Fruit fly (Drosophila melanogaster) whole organism, embryonic: ENCODE measurements around the gene CG2617.

Experiments used
- B-H2 ChIP-seq: fragments of 200-800 bp; sonication (Bioruptor generic); optimal IDR thresholded peaks from 2 replicates; lab custom pipeline; 2018; ENCODE audit warnings: missing biosample characterization, mild to moderate bottlenecking, missing genetic modification characterization
- CG10321 ChIP-seq: fragments of 200-800 bp; sonication (Bioruptor generic); IDR thresholded peaks from 2 replicates; pipeline ENCODE4 v1.3.6; 2022; ENCODE audit warnings: missing biosample characterization, missing genetic modification characterization
- CG10959 ChIP-seq: fragments of 200-800 bp; sonication (Bioruptor generic); IDR thresholded peaks from 2 replicates; pipeline ENCODE4 v1.3.6; 2022; ENCODE audit warnings: missing biosample characterization, missing genetic modification characterization
- CG11504 ChIP-seq: fragments of 200-800 bp; sonication (Bioruptor generic); optimal IDR thresholded peaks from 3 replicates; lab custom pipeline; 2019; ENCODE audit warnings: missing biosample characterization, mild to moderate bottlenecking, missing genetic modification characterization, moderate library complexity
- CG12236 ChIP-seq: fragments of 200-800 bp; sonication (Bioruptor generic); optimal IDR thresholded peaks from 2 replicates; lab custom pipeline; 2016; ENCODE audit warnings: missing biosample characterization, missing genetic modification characterization
- CG1233 ChIP-seq: fragments of 200-800 bp; sonication (Bioruptor generic); optimal IDR thresholded peaks from 4 replicates; lab custom pipeline; 2018; ENCODE audit warnings: missing biosample characterization, mild to moderate bottlenecking, missing genetic modification characterization
- CG12391 ChIP-seq: fragments of 200-800 bp; sonication (Bioruptor generic); optimal IDR thresholded peaks from 3 replicates; lab custom pipeline; 2018; ENCODE audit warnings: missing biosample characterization, mild to moderate bottlenecking, missing genetic modification characterization, moderate library complexity
- CG12769 ChIP-seq: fragments of 200-800 bp; sonication (Bioruptor generic); optimal IDR thresholded peaks from 2 replicates; lab custom pipeline; 2019; ENCODE audit warnings: missing biosample characterization, mild to moderate bottlenecking, missing genetic modification characterization, moderate library complexity
- CG12942 ChIP-seq: fragments of 200-800 bp; sonication (Bioruptor generic); optimal IDR thresholded peaks from 3 replicates; lab custom pipeline; 2016; ENCODE audit warnings: missing biosample characterization, missing genetic modification characterization
- CG13123 ChIP-seq: fragments of 200-800 bp; sonication (Bioruptor generic); optimal IDR thresholded peaks from 2 replicates; lab custom pipeline; 2016; ENCODE audit warnings: missing biosample characterization, missing genetic modification characterization
- CG13296 ChIP-seq: fragments of 200-800 bp; sonication (Bioruptor generic); optimal IDR thresholded peaks from 3 replicates; lab custom pipeline; 2018; ENCODE audit warnings: missing biosample characterization, mild to moderate bottlenecking, missing genetic modification characterization
- CG14710 ChIP-seq: fragments of 200-800 bp; sonication (Bioruptor generic); optimal IDR thresholded peaks from 3 replicates; lab custom pipeline; 2019; ENCODE audit warnings: missing biosample characterization, mild to moderate bottlenecking, missing genetic modification characterization, moderate library complexity
- CG17912 ChIP-seq: fragments of 200-800 bp; sonication (Bioruptor generic); optimal IDR thresholded peaks from 2 replicates; lab custom pipeline; 2018; ENCODE audit warnings: missing biosample characterization, mild to moderate bottlenecking, missing genetic modification characterization
- CG30403 ChIP-seq: fragments of 200-800 bp; sonication (Bioruptor generic); optimal IDR thresholded peaks from 3 replicates; lab custom pipeline; 2016; ENCODE audit warnings: missing biosample characterization, missing genetic modification characterization
- CG32772 ChIP-seq: fragments of 200-800 bp; sonication (Bioruptor generic); IDR thresholded peaks from 2 replicates; pipeline ENCODE4 v1.3.6; 2022; ENCODE audit warnings: missing biosample characterization, missing genetic modification characterization
- CG33557 ChIP-seq: fragments of 200-800 bp; sonication (Bioruptor generic); optimal IDR thresholded peaks from 2 replicates; lab custom pipeline; 2019; ENCODE audit warnings: missing biosample characterization, mild to moderate bottlenecking, missing genetic modification characterization, moderate library complexity
- CG3407 ChIP-seq: fragments of 200-800 bp; sonication (Bioruptor generic); optimal IDR thresholded peaks from 2 replicates; lab custom pipeline; 2018; ENCODE audit warnings: missing biosample characterization, mild to moderate bottlenecking, missing genetic modification characterization
- CG5245 ChIP-seq: fragments of 200-800 bp; sonication (Bioruptor generic); optimal IDR thresholded peaks from 3 replicates; lab custom pipeline; 2016; ENCODE audit warnings: missing biosample characterization, missing genetic modification characterization
- CG5953 ChIP-seq: fragments of 200-800 bp; sonication (Bioruptor generic); IDR thresholded peaks from 2 replicates; pipeline ENCODE4 v1.3.6; 2022; ENCODE audit warnings: missing biosample characterization, missing genetic modification characterization
- CG7839 ChIP-seq: fragments of 200-800 bp; sonication (Bioruptor generic); optimal IDR thresholded peaks from 3 replicates; lab custom pipeline; 2018; ENCODE audit warnings: missing biosample characterization, mild to moderate bottlenecking, missing genetic modification characterization, moderate library complexity
- CG8359 ChIP-seq: fragments of 200-800 bp; sonication (Bioruptor generic); optimal IDR thresholded peaks from 2 replicates; lab custom pipeline; 2017; ENCODE audit warnings: missing biosample characterization, mild to moderate bottlenecking, missing genetic modification characterization, borderline replicate concordance
- CkIIα-i1 ChIP-seq: fragments of 200-800 bp; sonication (Bioruptor generic); IDR thresholded peaks from 2 replicates; pipeline ENCODE4 v1.3.6; 2022; ENCODE audit warnings: missing biosample characterization, missing genetic modification characterization
- Ets65A ChIP-seq: fragments of 200-800 bp; sonication (Bioruptor generic); peaks from one replicate; lab custom pipeline; 2016; ENCODE audit warnings: missing biosample characterization, missing genetic modification characterization
- HLHmδ ChIP-seq: fragments of 200-800 bp; sonication (Bioruptor generic); optimal IDR thresholded peaks from 2 replicates; lab custom pipeline; 2018; ENCODE audit warnings: missing biosample characterization, mild to moderate bottlenecking, missing genetic modification characterization, moderate library complexity
- Hand ChIP-seq: fragments of 200-800 bp; sonication (Bioruptor generic); optimal IDR thresholded peaks from 2 replicates; lab custom pipeline; 2017; ENCODE audit warnings: mild to moderate bottlenecking, missing biosample characterization, missing genetic modification reagents, missing genetic modification characterization
- Hr39 ChIP-seq: fragments of >200 bp; optimal IDR thresholded peaks from 2 replicates; lab custom pipeline; 2017
- Max ChIP-seq: fragments of 200-800 bp; sonication (Bioruptor generic); optimal IDR thresholded peaks from 2 replicates; lab custom pipeline; 2016; ENCODE audit warnings: missing biosample characterization, mild to moderate bottlenecking, missing genetic modification characterization
- Optix ChIP-seq: fragments of 200-800 bp; sonication (Bioruptor generic); IDR thresholded peaks from 3 replicates; pipeline ENCODE4 v1.3.6; 2022; ENCODE audit warnings: missing biosample characterization, missing genetic modification characterization
- Ravus ChIP-seq: fragments of 200-800 bp; sonication (Bioruptor generic); IDR thresholded peaks from 2 replicates; pipeline ENCODE4 v1.3.6; 2022; ENCODE audit warnings: missing biosample characterization, missing genetic modification characterization
- Sox100B ChIP-seq: fragments of 200-800 bp; sonication (Bioruptor generic); optimal IDR thresholded peaks from 3 replicates; lab custom pipeline; 2018; ENCODE audit warnings: missing biosample characterization, mild to moderate bottlenecking, missing genetic modification characterization
- Spps ChIP-seq: fragments of 200-800 bp; sonication (Bioruptor generic); optimal IDR thresholded peaks from 2 replicates; lab custom pipeline; 2018; ENCODE audit warnings: missing biosample characterization, mild to moderate bottlenecking, missing genetic modification characterization
- Ssrp ChIP-seq: fragments of 200-800 bp; sonication (Bioruptor generic); optimal IDR thresholded peaks from 2 replicates; lab custom pipeline; 2018; ENCODE audit warnings: missing biosample characterization, mild to moderate bottlenecking, missing genetic modification characterization, moderate library complexity
- Stat92E ChIP-seq, 3 experiments: fragments of >200 bp in 2 of 3; fragments of 200-800 bp in 1 of 3; sonication (Bioruptor generic) in 1 of 3; optimal IDR thresholded peaks; 2 replicates each; lab custom pipeline; 2017 to 2019; ENCODE audit warnings: missing biosample characterization in 3 of 3, missing genetic modification characterization in 3 of 3, mild to moderate bottlenecking in 1 of 3, moderate library complexity in 1 of 3
- TFAM ChIP-seq: fragments of 200-800 bp; sonication (Bioruptor generic); optimal IDR thresholded peaks from 2 replicates; lab custom pipeline; 2017; ENCODE audit warnings: missing biosample characterization, missing genetic modification characterization, inconsistent platforms
- cg ChIP-seq: fragments of 200-800 bp; sonication (Bioruptor generic); optimal IDR thresholded peaks from 3 replicates; lab custom pipeline; 2019; ENCODE audit warnings: missing biosample characterization, mild to moderate bottlenecking, missing genetic modification characterization, moderate library complexity
- chif ChIP-seq, 2 experiments: fragments of 200-800 bp; sonication (Bioruptor generic); optimal IDR thresholded peaks; 3 replicates each; lab custom pipeline; 2016; ENCODE audit warnings: missing biosample characterization in 2 of 2, missing genetic modification characterization in 2 of 2
- chinmo ChIP-seq: fragments of 200-800 bp; sonication (Bioruptor generic); IDR thresholded peaks from 4 replicates; pipeline ENCODE4 v1.3.6; 2022; ENCODE audit warnings: missing biosample characterization, missing genetic modification characterization; ENCODE audit not compliant: partially characterized antibody
- dm ChIP-seq: fragments of 200-800 bp; sonication (Bioruptor generic); optimal IDR thresholded peaks from 3 replicates; lab custom pipeline; 2016; ENCODE audit warnings: missing biosample characterization, missing genetic modification characterization
- fu2 ChIP-seq: fragments of 200-800 bp; sonication (Bioruptor generic); optimal IDR thresholded peaks from 2 replicates; lab custom pipeline; 2016; ENCODE audit warnings: missing biosample characterization, missing genetic modification characterization
- gem ChIP-seq: fragments of 200-800 bp; sonication (Bioruptor generic); optimal IDR thresholded peaks from 2 replicates; lab custom pipeline; 2019; ENCODE audit warnings: missing biosample characterization, mild to moderate bottlenecking, missing genetic modification characterization, moderate library complexity
- gsb ChIP-seq: fragments of 200-800 bp; sonication (Bioruptor generic); IDR thresholded peaks from 2 replicates; pipeline ENCODE4 v1.3.6; 2022; ENCODE audit warnings: missing biosample characterization, missing genetic modification characterization
- gt ChIP-seq: fragments of 200-800 bp; sonication (Bioruptor generic); IDR thresholded peaks from 2 replicates; pipeline ENCODE4 v1.3.6; 2022; ENCODE audit warnings: missing biosample characterization, missing genetic modification characterization
- lbe ChIP-seq: fragments of 200-800 bp; sonication (Bioruptor generic); optimal IDR thresholded peaks from 2 replicates; lab custom pipeline; 2016; ENCODE audit warnings: missing biosample characterization, mild to moderate bottlenecking, missing genetic modification characterization
- mld ChIP-seq: fragments of 200-800 bp; sonication (Bioruptor generic); IDR thresholded peaks from 3 replicates; pipeline ENCODE4 v1.3.6; 2022; ENCODE audit warnings: missing biosample characterization, missing genetic modification characterization; ENCODE audit not compliant: partially characterized antibody
- pzg ChIP-seq: fragments of 200-800 bp; sonication (Bioruptor generic); optimal IDR thresholded peaks from 3 replicates; lab custom pipeline; 2018; ENCODE audit warnings: missing biosample characterization, mild to moderate bottlenecking, missing genetic modification characterization, moderate library complexity
- ranshi ChIP-seq: fragments of 200-800 bp; sonication (Bioruptor generic); IDR thresholded peaks from 2 replicates; pipeline ENCODE4 v1.3.6; 2022; ENCODE audit warnings: missing biosample characterization, missing genetic modification characterization
- schlank ChIP-seq: fragments of 200-800 bp; sonication (Bioruptor generic); optimal IDR thresholded peaks from 2 replicates; lab custom pipeline; 2018; ENCODE audit warnings: missing biosample characterization, mild to moderate bottlenecking, missing genetic modification characterization
- scrt ChIP-seq: fragments of 200-800 bp; sonication (Bioruptor generic); optimal IDR thresholded peaks from 2 replicates; lab custom pipeline; 2018; ENCODE audit warnings: missing biosample characterization, mild to moderate bottlenecking, missing genetic modification characterization, moderate library complexity
- slou ChIP-seq: fragments of 200-800 bp; sonication (Bioruptor generic); optimal IDR thresholded peaks from 3 replicates; lab custom pipeline; 2016; ENCODE audit warnings: missing biosample characterization, missing genetic modification characterization
- stwl ChIP-seq: fragments of 200-800 bp; sonication (Bioruptor generic); optimal IDR thresholded peaks from 3 replicates; lab custom pipeline; 2018; ENCODE audit warnings: missing biosample characterization, mild to moderate bottlenecking, missing genetic modification characterization, moderate library complexity
- tin ChIP-seq: fragments of 200-800 bp; sonication (Bioruptor generic); optimal IDR thresholded peaks from 3 replicates; lab custom pipeline; 2016; ENCODE audit warnings: missing biosample characterization, missing genetic modification characterization

CG2617 gene

DNA sequence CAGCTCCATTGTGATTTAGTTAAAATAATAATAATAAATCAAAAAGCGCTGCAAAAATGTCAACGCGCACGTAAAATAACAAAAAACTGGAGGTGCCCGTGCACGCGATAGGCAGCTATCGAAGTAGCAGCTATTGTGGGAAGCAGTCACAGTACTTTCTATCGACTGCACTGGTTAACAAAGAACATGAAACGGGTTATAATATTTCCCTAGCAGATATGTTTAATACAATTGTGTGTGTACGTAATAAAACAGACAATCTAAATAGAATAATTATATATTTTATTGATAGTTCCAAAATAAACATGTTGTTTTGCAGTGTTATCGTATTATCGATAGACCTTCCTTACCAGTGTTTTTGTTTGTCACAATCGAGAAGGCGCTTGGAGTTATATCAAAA, 6.3 kb upstream of the CG2617 start, which contains the start of the genes CG31678 and IKKepsilon (continued):
- no peak for TF ChIP-seq Ssrp (tag; lab: Kevin White, UChicago)
- no peak for TF ChIP-seq CG17912 (GFP tag; lab: Kevin White, UChicago)
- peak; percentile 59 for TF ChIP-seq Ets65A (GFP tag; lab: Kevin White, UChicago)
- peak; percentile 63 for TF ChIP-seq CG12391
- peak; percentile 61 for TF ChIP-seq Max (GFP tag; lab: Kevin White, UChicago)
- no peak for TF ChIP-seq CG11504
- TF ChIP-seq CG10959 (GFP tag; lab: Robert Waterston, UW), result no peak
- TF ChIP-seq Ravus (GFP tag; lab: Robert Waterston, UW), result no peak
- TF ChIP-seq CkIIα-i1, result no peak
- TF ChIP-seq CG32772 (GFP tag; lab: Robert Waterston, UW), result no peak
- TF ChIP-seq lbe, result peak; percentile 40
- no peak for TF ChIP-seq dm (GFP tag; lab: Kevin White, UChicago)
- no peak for TF ChIP-seq CG3407
- TF ChIP-seq pzg (GFP tag; lab: Kevin White, UChicago), result peak; percentile 62
- no peak for TF ChIP-seq cg (GFP tag; lab: Kevin White, UChicago)
- peak; percentile 0 for TF ChIP-seq Sox100B
- no peak for TF ChIP-seq CG5245
- TF ChIP-seq CG8359 (GFP tag; lab: Kevin White, UChicago), result no peak
- TF ChIP-seq Optix (GFP tag; lab: Robert Waterston, UW), result no peak
- TF ChIP-seq HLHmδ, result no peak
- 0 out of 2 replicates have a peak, but pooled peaks have one; percentile 23 for TF ChIP-seq ranshi (GFP tag; lab: Robert Waterston, UW)
- TF ChIP-seq gem (tag; lab: Kevin White, UChicago), result no peak
- TF ChIP-seq CG5953, result no peak
- TF ChIP-seq CG10321 (GFP tag; lab: Robert Waterston, UW), result no peak
- no peak for TF ChIP-seq CG12942 (GFP tag; lab: Kevin White, UChicago)
- no peak for TF ChIP-seq CG12769
- TF ChIP-seq stwl (tag; lab: Kevin White, UChicago), result peak; percentile 63
- TF ChIP-seq CG30403 (GFP tag; lab: Kevin White, UChicago), result peak; percentile 51
- no peak for TF ChIP-seq chif (GFP tag; optimal IDR thresholded peaks at IDR 0.05; lab: Kevin White, UChicago)
- peak; percentile 61 for TF ChIP-seq CG14710
- TF ChIP-seq CG12236, result no peak
- no peak for TF ChIP-seq Hr39 (lab: Kevin White, UChicago)
- TF ChIP-seq tin (GFP tag; lab: Kevin White, UChicago), result peak; percentile 9
- no peak for TF ChIP-seq schlank (tag; lab: Kevin White, UChicago)
- TF ChIP-seq CG13296 (GFP tag; lab: Kevin White, UChicago), result no peak
- TF ChIP-seq B-H2 (GFP tag; lab: Kevin White, UChicago), result no peak
- no peak for TF ChIP-seq slou (GFP tag; lab: Kevin White, UChicago)
- no peak for TF ChIP-seq Spps
- TF ChIP-seq CG13123 (GFP tag; lab: Kevin White, UChicago), result no peak
- peak; percentile 86; the same call in 2 of the 4 replicates for TF ChIP-seq chinmo (GFP tag; lab: Robert Waterston, UW)
- TF ChIP-seq CG1233 (GFP tag; lab: Kevin White, UChicago), result no peak
- TF ChIP-seq Stat92E (GFP tag; optimal IDR thresholded peaks at IDR 0.05; lab: Kevin White, UChicago), result no peak
- TF ChIP-seq CG33557 (GFP tag; lab: Kevin White, UChicago), result no peak
- no peak for TF ChIP-seq TFAM
- TF ChIP-seq fu2 (GFP tag; lab: Kevin White, UChicago), result no peak
- TF ChIP-seq Hand (GFP tag; lab: Kevin White, UChicago), result no peak
- peak; percentile 74; the same call in 2 of the 3 replicates for TF ChIP-seq mld
- no peak for TF ChIP-seq scrt
- peak; percentile 37 for TF ChIP-seq CG7839 (tag; lab: Kevin White, UChicago)
- no peak for TF ChIP-seq gt (GFP tag; lab: Robert Waterston, UW)
- TF ChIP-seq gsb (GFP tag; lab: Robert Waterston, UW), result no peak
